Worm (Caenorhabditis elegans) whole organism, midembryonic: ENCODE measurements around the gene sdpn-1.

Source experiments
- T22C8.4 ChIP-seq: fragments of 200-800 bp; sonication (Bioruptor generic); IDR thresholded peaks from 2 replicates; pipeline ENCODE4 v1.3.6; 2022; ENCODE audit warnings: missing genetic modification characterization, missing compliant biosample characterization
- flt-1 ChIP-seq: fragments of 200-800 bp; sonication (Bioruptor generic); IDR thresholded peaks from 2 replicates; pipeline ENCODE4 v1.3.6; 2022; ENCODE audit warnings: missing genetic modification characterization, missing compliant biosample characterization
- klf-2 ChIP-seq: fragments of 200-800 bp; sonication (Bioruptor generic); conservative IDR thresholded peaks from 2 replicates; pipeline ENCODE4 v1.3.6; 2022; ENCODE audit warnings: missing genetic modification reagents, missing genetic modification characterization, missing compliant biosample characterization
- med-1 ChIP-seq: sonication (generic microtip); optimal IDR thresholded peaks from 2 replicates; lab custom pipeline; 2017; ENCODE audit warnings: missing genetic modification characterization, mild to moderate bottlenecking, missing compliant biosample characterization, antibody characterized with exemption, missing genetic modification reagents; ENCODE audit not compliant: insufficient read depth
- ref-1 ChIP-seq: fragments of 200-800 bp; sonication (Bioruptor generic); conservative IDR thresholded peaks from 2 replicates; pipeline ENCODE4 v1.3.6; 2022; ENCODE audit warnings: missing genetic modification reagents, missing genetic modification characterization, missing compliant biosample characterization
- tab-1 ChIP-seq: fragments of 200-800 bp; sonication (Bioruptor generic); IDR thresholded peaks from 2 replicates; pipeline ENCODE4 v1.3.6; 2022; ENCODE audit warnings: missing genetic modification characterization, missing compliant biosample characterization
- ztf-29 ChIP-seq: fragments of 200-800 bp; sonication (Bioruptor generic); IDR thresholded peaks from 2 replicates; pipeline ENCODE4 v1.3.6; 2022; ENCODE audit warnings: missing genetic modification reagents, missing genetic modification characterization, missing compliant biosample characterization

DNA sequence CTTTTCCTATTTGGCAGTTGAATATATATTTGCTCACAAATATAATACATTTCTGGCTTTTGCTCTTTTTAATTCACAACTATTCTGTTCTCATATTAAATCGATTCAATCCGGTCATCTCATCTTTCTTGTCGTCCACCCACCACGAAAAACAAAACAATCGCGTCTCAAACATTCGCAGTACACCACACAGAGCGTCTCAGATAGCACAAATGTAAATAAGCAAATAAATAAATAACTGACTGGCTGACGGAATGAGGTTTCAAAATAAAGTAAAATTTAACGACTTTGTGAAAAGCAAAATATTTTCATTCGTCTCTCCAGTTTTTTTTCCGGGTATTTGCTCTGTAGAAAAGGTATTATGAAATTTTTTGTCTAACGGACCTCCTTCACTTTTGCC lies 44.3 kb downstream of the sdpn-1 start:
- TF ChIP-seq T22C8.4, result no peak
- TF ChIP-seq ztf-29 (GFP tag; lab: Robert Waterston, UW), result no peak
- no peak for TF ChIP-seq flt-1
- TF ChIP-seq med-1 (GFP tag; lab: Kevin White, UChicago), result no peak
- no peak for TF ChIP-seq klf-2 (GFP tag; lab: Robert Waterston, UW)
- no peak for TF ChIP-seq ref-1 (GFP tag; lab: Robert Waterston, UW)
- TF ChIP-seq tab-1 (GFP tag; lab: Robert Waterston, UW), result no peak
